Worm (Caenorhabditis elegans) whole organism, L4 larva: ENCODE results near the gene rpi-2.

Experiments
- lin-15B ChIP-seq: fragments of 150-350 bp; sonication (generic microtip); optimal IDR thresholded peaks from 3 replicates; lab custom pipeline; 2014; ENCODE audit warnings: missing biosample characterization, missing genetic modification characterization
- lin-39 ChIP-seq: fragments of 150-350 bp; optimal IDR thresholded peaks from 2 replicates; lab custom pipeline; 2014; ENCODE audit warnings: missing biosample characterization, missing genetic modification reagents, missing genetic modification characterization
- skn-1 ChIP-seq: fragments of 150-350 bp; optimal IDR thresholded peaks from 2 replicates; lab custom pipeline; 2014; ENCODE audit warnings: missing biosample characterization, missing genetic modification characterization
- unc-39 ChIP-seq: sonication (generic microtip); optimal IDR thresholded peaks from 2 replicates; lab custom pipeline; 2017; ENCODE audit warnings: missing biosample characterization, missing genetic modification characterization

- TF ChIP-seq unc-39 (tag; lab: Kevin White, UChicago) (no peak), skn-1 (tag; lab: Kevin White, UChicago) (no peak), lin-39 (tag; lab: Kevin White, UChicago) (no peak), lin-15B (tag; lab: Kevin White, UChicago) (no peak)
Observed at ce11 chrIV:1753481-1753880, 42.4 kb downstream of the rpi-2 start, which contains the start of gene Y41D4A.3.
